Fruit fly (Drosophila melanogaster): ENCODE measurements around the gene Rab11.
A peak's percentile ranks its signal among the peaks of the same experiment; 100 is the strongest.

Rab11 gene

dm6 chr3R:21111046-21111480 lies at the start of gene Rab11:
Rab11 (plus strand) TSS chr3R:21111408.
- no peak for TF ChIP-seq insv (optimal IDR thresholded peaks at IDR 0.05)
- no peak for TF ChIP-seq Sin3A (optimal IDR thresholded peaks at IDR 0.05)
- TF ChIP-seq h (optimal IDR thresholded peaks at IDR 0.05) = no peak
- TF ChIP-seq psq (optimal IDR thresholded peaks at IDR 0.05) = no peak
- TF ChIP-seq Myc (optimal IDR thresholded peaks at IDR 0.05) = no peak
- no peak for TF ChIP-seq ttk (optimal IDR thresholded peaks at IDR 0.05)

dm6 chr3R:21063433-21063832 lies 47.8 kb upstream of the Rab11 start:
- TF ChIP-seq insv (optimal IDR thresholded peaks at IDR 0.05) = no peak
- peak; percentile 59 for TF ChIP-seq ttk (optimal IDR thresholded peaks at IDR 0.05)

dm6 chr3R:21064000-21064924 lies 46.9 kb upstream of the Rab11 start, which contains the start of gene Cortactin:
Cortactin (minus strand) TSS chr3R:21064471.
- TF ChIP-seq insv (optimal IDR thresholded peaks at IDR 0.05) (no peak), Sin3A (optimal IDR thresholded peaks at IDR 0.05) (no peak), psq (optimal IDR thresholded peaks at IDR 0.05) (peak; percentile 96), ttk (optimal IDR thresholded peaks at IDR 0.05) (no peak), Myc (optimal IDR thresholded peaks at IDR 0.05) (no peak), h (optimal IDR thresholded peaks at IDR 0.05) (no peak)

- TF ChIP-seq h (optimal IDR thresholded peaks at IDR 0.05) = no peak
- TF ChIP-seq Myc (optimal IDR thresholded peaks at IDR 0.05) = no peak
- no peak for TF ChIP-seq ttk (optimal IDR thresholded peaks at IDR 0.05)
- no peak for TF ChIP-seq Sin3A (optimal IDR thresholded peaks at IDR 0.05)
- no peak for TF ChIP-seq psq (optimal IDR thresholded peaks at IDR 0.05)
- TF ChIP-seq insv (optimal IDR thresholded peaks at IDR 0.05) = no peak
These were observed 46.1 kb upstream of the Rab11 start, which contains the start of gene AnxB9 for dm6 chr3R:21065010-21065695. AnxB9 (plus strand) TSS chr3R:21065241.

dm6 chr3R:21065696-21066080 lies 45.5 kb upstream of the Rab11 start:
- no peak for TF ChIP-seq ttk (optimal IDR thresholded peaks at IDR 0.05)
- no peak for TF ChIP-seq Sin3A (optimal IDR thresholded peaks at IDR 0.05)
- TF ChIP-seq Myc (optimal IDR thresholded peaks at IDR 0.05) = no peak
- TF ChIP-seq h (optimal IDR thresholded peaks at IDR 0.05) = no peak
- no peak for TF ChIP-seq insv (optimal IDR thresholded peaks at IDR 0.05)
- no peak for TF ChIP-seq psq (optimal IDR thresholded peaks at IDR 0.05)

- TF ChIP-seq Myc (optimal IDR thresholded peaks at IDR 0.05) (no peak), h (optimal IDR thresholded peaks at IDR 0.05) (no peak), Sin3A (optimal IDR thresholded peaks at IDR 0.05) (no peak), psq (optimal IDR thresholded peaks at IDR 0.05) (no peak), insv (optimal IDR thresholded peaks at IDR 0.05) (no peak), ttk (optimal IDR thresholded peaks at IDR 0.05) (no peak)
These were observed 44.5 kb upstream of the Rab11 start for dm6 chr3R:21066469-21067284.

dm6 chr3R:21067543-21067942 lies 43.7 kb upstream of the Rab11 start:
- TF ChIP-seq insv (optimal IDR thresholded peaks at IDR 0.05) (no peak), psq (optimal IDR thresholded peaks at IDR 0.05) (no peak), Myc (optimal IDR thresholded peaks at IDR 0.05) (no peak)

- no peak for TF ChIP-seq h (optimal IDR thresholded peaks at IDR 0.05)
- TF ChIP-seq ttk (optimal IDR thresholded peaks at IDR 0.05) = no peak
- no peak for TF ChIP-seq psq (optimal IDR thresholded peaks at IDR 0.05)
- TF ChIP-seq Myc (optimal IDR thresholded peaks at IDR 0.05) = no peak
- TF ChIP-seq Sin3A (optimal IDR thresholded peaks at IDR 0.05) = no peak
These were observed 41.5 kb upstream of the Rab11 start for dm6 chr3R:21069742-21070141.

dm6 chr3R:21071312-21071711 lies 39.9 kb upstream of the Rab11 start:
- TF ChIP-seq psq (optimal IDR thresholded peaks at IDR 0.05) (no peak), h (optimal IDR thresholded peaks at IDR 0.05) (no peak), insv (optimal IDR thresholded peaks at IDR 0.05) (peak; percentile 51), Myc (optimal IDR thresholded peaks at IDR 0.05) (no peak)

- TF ChIP-seq Myc (optimal IDR thresholded peaks at IDR 0.05) (no peak), Sin3A (optimal IDR thresholded peaks at IDR 0.05) (no peak), insv (optimal IDR thresholded peaks at IDR 0.05) (no peak), h (optimal IDR thresholded peaks at IDR 0.05) (no peak), ttk (optimal IDR thresholded peaks at IDR 0.05) (no peak), psq (optimal IDR thresholded peaks at IDR 0.05) (no peak)
These were observed 39.2 kb upstream of the Rab11 start for dm6 chr3R:21071943-21072500.

dm6 chr3R:21073141-21073540 lies 38.1 kb upstream of the Rab11 start, which contains the start of gene r-l:
r-l (minus strand) TSS chr3R:21073319.
- TF ChIP-seq Sin3A (optimal IDR thresholded peaks at IDR 0.05) = no peak

- no peak for TF ChIP-seq ttk (optimal IDR thresholded peaks at IDR 0.05)
- no peak for TF ChIP-seq h (optimal IDR thresholded peaks at IDR 0.05)
- TF ChIP-seq Myc (optimal IDR thresholded peaks at IDR 0.05) = no peak
- no peak for TF ChIP-seq Sin3A (optimal IDR thresholded peaks at IDR 0.05)
- TF ChIP-seq insv (optimal IDR thresholded peaks at IDR 0.05) = no peak
- TF ChIP-seq psq (optimal IDR thresholded peaks at IDR 0.05) = no peak
These were observed 37.5 kb upstream of the Rab11 start, which contains the start of gene dmrt93B for dm6 chr3R:21073707-21074106. dmrt93B (plus strand) TSS chr3R:21074007.

All from Kc167 (cell line).